Worm (Caenorhabditis elegans) whole organism, L4 larva: ENCODE results near the gene mpst-4.
A peak's percentile ranks its signal among the peaks of the same experiment; 100 is the strongest.

Experiments used
- F44E2.7 ChIP-seq: fragments of 200-800 bp; sonication (Bioruptor generic); IDR thresholded peaks from 2 replicates; pipeline ENCODE4 v2.1.2; 2022; ENCODE audit warnings: missing genetic modification characterization, missing compliant biosample characterization
- T20F7.1 ChIP-seq: fragments of 200-800 bp; sonication (Bioruptor generic); optimal IDR thresholded peaks from 2 replicates; lab custom pipeline; 2018; ENCODE audit warnings: mild to moderate bottlenecking, missing genetic modification characterization, missing compliant biosample characterization
- Y105C5A.15 ChIP-seq: fragments of 200-800 bp; sonication (Bioruptor generic); IDR thresholded peaks from 2 replicates; pipeline ENCODE4 v1.3.6; 2022; ENCODE audit warnings: missing genetic modification characterization, missing compliant biosample characterization
- aha-1 ChIP-seq: fragments of 150-350 bp; peaks from one replicate; lab custom pipeline; 2014; ENCODE audit warnings: missing biosample characterization, missing genetic modification characterization
- arid-1 ChIP-seq: fragments of 200-800 bp; sonication (Bioruptor generic); conservative IDR thresholded peaks from 2 replicates; pipeline ENCODE4 v1.3.6; 2022; ENCODE audit warnings: missing genetic modification reagents, missing genetic modification characterization, missing compliant biosample characterization
- ces-1 ChIP-seq: fragments of 150-350 bp; sonication (generic microtip); optimal IDR thresholded peaks from 4 replicates; lab custom pipeline; 2014; ENCODE audit warnings: missing biosample characterization, missing genetic modification reagents, missing genetic modification characterization
- cey-2 ChIP-seq: sonication (generic microtip); optimal IDR thresholded peaks from 3 replicates; lab custom pipeline; 2017; ENCODE audit warnings: missing genetic modification characterization, mild to moderate bottlenecking, missing compliant biosample characterization, antibody characterized with exemption, borderline replicate concordance; ENCODE audit not compliant: insufficient read depth
- daf-16 ChIP-seq, 3 experiments: sonication (generic microtip); optimal IDR thresholded peaks; 2 replicates each; lab custom pipeline; 2016 to 2017; ENCODE audit warnings: missing genetic modification characterization in 3 of 3, missing genetic modification reagents in 3 of 3, mild to moderate bottlenecking in 2 of 3, missing compliant biosample characterization in 2 of 3, missing biosample characterization in 1 of 3, moderate library complexity in 1 of 3
- daf-19 ChIP-seq: fragments of 200-800 bp; sonication (Bioruptor generic); conservative IDR thresholded peaks from 2 replicates; pipeline ENCODE4 v1.3.6; 2022; ENCODE audit warnings: missing genetic modification characterization, missing compliant biosample characterization
- dmd-6 ChIP-seq: fragments of 200-800 bp; sonication (Bioruptor generic); IDR thresholded peaks from 2 replicates; pipeline ENCODE4 v1.3.6; 2022; ENCODE audit warnings: missing genetic modification reagents, missing genetic modification characterization, missing compliant biosample characterization
- dpl-1 ChIP-seq: fragments of 150-350 bp; optimal IDR thresholded peaks from 2 replicates; lab custom pipeline; 2014; ENCODE audit warnings: missing biosample characterization, missing genetic modification reagents, missing genetic modification characterization
- dve-1 ChIP-seq: sonication (generic microtip); optimal IDR thresholded peaks from 2 replicates; lab custom pipeline; 2017; ENCODE audit warnings: antibody characterized with exemption, mild to moderate bottlenecking, missing genetic modification characterization, missing compliant biosample characterization; ENCODE audit not compliant: insufficient read depth
- hlh-11 ChIP-seq: fragments of 200-800 bp; sonication (Bioruptor generic); optimal IDR thresholded peaks from 2 replicates; lab custom pipeline; 2018; ENCODE audit warnings: mild to moderate bottlenecking, missing genetic modification characterization, missing compliant biosample characterization
- hlh-30 ChIP-seq: sonication (generic microtip); optimal IDR thresholded peaks from 2 replicates; lab custom pipeline; 2017; ENCODE audit warnings: antibody characterized with exemption, mild to moderate bottlenecking, missing genetic modification characterization, missing compliant biosample characterization; ENCODE audit not compliant: insufficient read depth
- hmg-1.1 ChIP-seq: fragments of 200-800 bp; sonication (Bioruptor generic); IDR thresholded peaks from 2 replicates; pipeline ENCODE4 v1.3.6; 2022; ENCODE audit warnings: missing genetic modification reagents, missing genetic modification characterization, missing compliant biosample characterization
- jun-1 ChIP-seq: fragments of 150-350 bp; optimal IDR thresholded peaks from 2 replicates; lab custom pipeline; 2014; ENCODE audit warnings: missing biosample characterization, missing genetic modification reagents, missing genetic modification characterization
- lin-13 ChIP-seq: fragments of 150-350 bp; optimal IDR thresholded peaks from 2 replicates; lab custom pipeline; 2014; ENCODE audit warnings: missing biosample characterization, missing genetic modification reagents, missing genetic modification characterization
- lsy-2 ChIP-seq, 2 experiments: fragments of 150-350 bp in 1 of 2; sonication (generic microtip) in 1 of 2; optimal IDR thresholded peaks; 2 replicates each; lab custom pipeline; 2014 to 2017; ENCODE audit warnings: missing biosample characterization in 2 of 2, missing genetic modification characterization in 2 of 2
- madf-9 ChIP-seq: fragments of 200-800 bp; sonication (Bioruptor generic); conservative IDR thresholded peaks from 2 replicates; pipeline ENCODE4 v1.3.6; 2022; ENCODE audit warnings: missing genetic modification reagents, missing genetic modification characterization, missing compliant biosample characterization
- mdl-1 ChIP-seq, 2 experiments: fragments of 150-350 bp in 1 of 2; sonication (generic microtip) in 1 of 2; optimal IDR thresholded peaks; 2 replicates each; lab custom pipeline; 2014 to 2017; ENCODE audit warnings: missing biosample characterization in 2 of 2, missing genetic modification characterization in 2 of 2
- mdt-29 ChIP-seq: fragments of 200-800 bp; sonication (Bioruptor generic); IDR thresholded peaks from 2 replicates; pipeline ENCODE4 v1.3.6; 2022; ENCODE audit warnings: missing genetic modification reagents, missing genetic modification characterization, missing compliant biosample characterization
- mep-1 ChIP-seq: fragments of 150-350 bp; sonication (generic microtip); optimal IDR thresholded peaks from 3 replicates; lab custom pipeline; 2014; ENCODE audit warnings: missing biosample characterization, missing genetic modification characterization
- mes-2 ChIP-seq: sonication (generic microtip); optimal IDR thresholded peaks from 2 replicates; lab custom pipeline; 2016; ENCODE audit warnings: missing genotype, mild to moderate bottlenecking, missing genetic modification characterization, missing compliant biosample characterization; ENCODE audit not compliant: poor library complexity, severe bottlenecking
- mxl-2 ChIP-seq: fragments of 200-800 bp; sonication (Bioruptor generic); conservative IDR thresholded peaks from 2 replicates; pipeline ENCODE4 v1.3.6; 2022; ENCODE audit warnings: missing genetic modification reagents, missing genetic modification characterization, missing compliant biosample characterization
- nhr-10 ChIP-seq: fragments of 150-350 bp; optimal IDR thresholded peaks from 2 replicates; lab custom pipeline; 2014; ENCODE audit warnings: missing biosample characterization, missing genetic modification characterization
- nhr-11 ChIP-seq: fragments of 150-350 bp; optimal IDR thresholded peaks from 2 replicates; lab custom pipeline; 2014; ENCODE audit warnings: missing biosample characterization, missing genetic modification characterization
- nhr-28 ChIP-seq: fragments of 150-350 bp; optimal IDR thresholded peaks from 2 replicates; lab custom pipeline; 2014; ENCODE audit warnings: missing biosample characterization, missing genetic modification characterization
- rbr-2 ChIP-seq: sonication (generic microtip); optimal IDR thresholded peaks from 2 replicates; lab custom pipeline; 2016; ENCODE audit warnings: missing genotype, missing genetic modification characterization, missing compliant biosample characterization
- set-16 ChIP-seq: fragments of 200-800 bp; sonication (Bioruptor generic); IDR thresholded peaks from 2 replicates; pipeline ENCODE4 v1.3.6; 2022; ENCODE audit warnings: missing genetic modification reagents, missing genetic modification characterization, missing compliant biosample characterization
- snpc-4 ChIP-seq: fragments of 150-350 bp; optimal IDR thresholded peaks from 2 replicates; lab custom pipeline; 2014; ENCODE audit warnings: missing biosample characterization, missing genetic modification characterization
- tag-97 ChIP-seq: fragments of 200-800 bp; sonication (Bioruptor generic); IDR thresholded peaks from 2 replicates; pipeline ENCODE4 v1.3.6; 2022; ENCODE audit warnings: missing genetic modification characterization, missing compliant biosample characterization
- unc-62 ChIP-seq, 3 experiments: fragments of 150-350 bp in 1 of 3; sonication (generic microtip); optimal IDR thresholded peaks in 2 of 3; peaks in 1 of 3; 1 replicate in 1 of 3; 2 replicates in 2 of 3; lab custom pipeline; 2014 to 2017; ENCODE audit warnings: missing biosample characterization in 3 of 3, missing genetic modification characterization in 3 of 3, missing genetic modification reagents in 3 of 3, missing genotype in 1 of 3
- zfp-2 ChIP-seq: sonication (generic microtip); optimal IDR thresholded peaks from 2 replicates; lab custom pipeline; 2016; ENCODE audit warnings: mild to moderate bottlenecking, missing genetic modification characterization, missing compliant biosample characterization
- zip-11 ChIP-seq: fragments of 200-800 bp; sonication (Bioruptor generic); IDR thresholded peaks from 2 replicates; pipeline ENCODE4 v1.3.6; 2022; ENCODE audit warnings: missing genetic modification characterization, missing compliant biosample characterization
- ztf-7 ChIP-seq: fragments of 150-350 bp; optimal IDR thresholded peaks from 2 replicates; lab custom pipeline; 2014; ENCODE audit warnings: missing biosample characterization, missing genetic modification characterization

mpst-4 gene

DNA sequence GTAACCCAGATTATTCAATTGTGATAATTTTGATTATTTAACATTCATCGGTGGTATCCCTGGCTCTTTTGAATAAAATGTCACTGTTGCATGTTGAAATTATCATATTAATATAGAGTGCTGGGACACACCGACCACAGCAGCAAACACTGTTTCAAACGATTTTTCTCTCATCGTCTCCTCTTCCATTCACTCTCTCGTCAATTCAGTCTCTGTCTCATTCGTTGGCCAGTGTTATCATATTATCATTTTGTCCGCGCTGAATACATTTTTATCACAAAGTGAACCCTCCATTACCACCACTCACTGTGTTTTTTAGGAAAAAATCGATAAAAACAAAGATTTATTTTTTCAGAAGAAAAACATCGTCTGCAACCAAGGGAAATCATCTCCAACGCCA lies 6.2 kb downstream of the mpst-4 start (continued):
- peak; percentile 48 for TF ChIP-seq dve-1

DNA sequence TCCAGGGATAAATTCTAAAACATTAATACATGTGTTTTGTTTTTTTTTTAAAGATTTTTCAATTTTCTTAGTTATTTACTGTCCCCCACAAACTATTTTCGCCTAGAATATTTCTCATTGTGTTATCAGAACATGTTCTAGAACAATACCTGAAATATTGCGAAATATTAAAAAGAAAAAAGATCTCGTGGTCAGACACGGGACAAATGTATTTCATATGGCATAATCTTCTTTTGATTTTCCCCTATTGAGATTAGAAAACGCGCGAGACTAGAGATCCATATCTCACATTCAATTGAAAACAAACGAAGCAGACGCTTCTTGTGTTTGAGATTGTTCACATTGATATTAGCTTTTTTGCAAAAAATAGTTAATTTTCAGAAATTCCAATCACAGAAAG lies 7.1 kb downstream of the mpst-4 start:
- TF ChIP-seq zip-11 (GFP tag; lab: Robert Waterston, UW) (no peak), arid-1 (GFP tag; lab: Robert Waterston, UW) (no peak), snpc-4 (tag; lab: Kevin White, UChicago) (no peak), dmd-6 (peak; percentile 24; the same call in 1 of the 2 replicates), mxl-2 (GFP tag; lab: Robert Waterston, UW) (no peak), daf-19 (GFP tag; lab: Robert Waterston, UW) (no peak), mdl-1 (tag; optimal IDR thresholded peaks at IDR 0.05; lab: Kevin White, UChicago) (peak in 1 of 2 experiments; percentile 36), dve-1 (peak; percentile 48), F44E2.7 (no peak), zfp-2 (tag; lab: Kevin White, UChicago) (no peak), aha-1 (tag; lab: Kevin White, UChicago) (peak; percentile 13), hmg-1.1 (GFP tag; lab: Robert Waterston, UW) (no peak), lsy-2 (tag; optimal IDR thresholded peaks at IDR 0.05; lab: Kevin White, UChicago) (peak in 1 of 2 experiments; percentile 59), mdt-29 (GFP tag; lab: Robert Waterston, UW) (0 out of 2 replicates have a peak, but pooled peaks have one; percentile 58), nhr-11 (peak; percentile 17), jun-1 (tag; lab: Kevin White, UChicago) (no peak), Y105C5A.15 (GFP tag; lab: Robert Waterston, UW) (no peak), madf-9 (no peak), T20F7.1 (peak; percentile 32), mep-1 (peak; percentile 11), nhr-28 (peak; percentile 14), lin-13 (GFP tag; lab: Kevin White, UChicago) (peak; percentile 19), hlh-11 (tag; lab: Kevin White, UChicago) (peak; percentile 50), hlh-30 (tag; lab: Kevin White, UChicago) (peak; percentile 89), set-16 (GFP tag; lab: Robert Waterston, UW) (no peak), daf-16 (GFP tag; optimal IDR thresholded peaks at IDR 0.05; lab: Kevin White, UChicago) (no peak), daf-16 (tag; optimal IDR thresholded peaks at IDR 0.05; lab: Kevin White, UChicago) (peak; percentile 2), mes-2 (tag; lab: Kevin White, UChicago) (no peak)

DNA sequence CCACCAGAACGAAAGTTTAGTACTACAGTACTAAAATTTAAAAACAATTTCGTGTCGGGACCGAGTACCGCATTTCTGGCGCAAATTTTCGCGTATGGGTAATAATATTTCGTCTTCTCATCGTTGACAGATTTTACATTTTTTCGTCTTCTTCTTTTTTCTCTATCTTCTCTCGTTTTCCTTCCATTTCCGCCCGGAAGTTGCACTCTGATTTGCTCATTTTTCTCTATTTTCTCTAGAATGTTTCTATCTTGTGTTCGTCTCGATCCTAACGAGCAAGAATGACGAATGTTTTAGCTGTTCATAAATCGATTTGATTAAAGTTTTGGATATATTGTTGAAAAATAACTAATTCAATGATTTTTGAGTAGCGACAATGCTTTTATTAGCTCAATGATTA lies 7.8 kb downstream of the mpst-4 start:
- TF ChIP-seq aha-1 (tag; lab: Kevin White, UChicago) (peak; percentile 90), cey-2 (tag; lab: Kevin White, UChicago) (no peak), ces-1 (GFP tag; lab: Kevin White, UChicago) (peak; percentile 48), tag-97 (GFP tag; lab: Robert Waterston, UW) (0 out of 2 replicates have a peak, but pooled peaks have one; percentile 75), dpl-1 (GFP tag; lab: Kevin White, UChicago) (peak; percentile 13), nhr-10 (tag; lab: Kevin White, UChicago) (no peak), rbr-2 (no peak), dmd-6 (0 out of 2 replicates have a peak, but pooled peaks have one; percentile 9)

DNA sequence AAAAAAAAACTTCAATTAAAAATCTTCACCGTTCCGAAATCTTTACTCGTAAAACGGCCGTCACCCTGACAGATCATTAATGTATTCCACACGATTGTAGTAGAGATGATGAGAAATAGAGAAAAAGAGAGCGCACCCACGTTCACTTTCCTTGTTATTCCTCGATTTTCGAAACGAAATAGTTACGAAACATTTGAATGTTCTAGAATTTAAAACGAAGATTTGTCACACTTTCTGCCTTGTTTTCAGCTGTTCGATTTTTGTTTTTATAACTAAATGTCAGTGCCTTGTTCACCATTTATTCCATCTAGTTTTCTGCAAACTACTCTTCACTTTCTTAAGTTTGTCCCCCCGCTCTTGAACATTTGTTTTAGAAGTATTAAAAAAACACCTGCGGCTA lies 8.5 kb downstream of the mpst-4 start:
- TF ChIP-seq ztf-7 (tag; lab: Kevin White, UChicago) (no peak), daf-16 (GFP tag; optimal IDR thresholded peaks at IDR 0.05; lab: Kevin White, UChicago) (no peak), daf-16 (tag; optimal IDR thresholded peaks at IDR 0.05; lab: Kevin White, UChicago) (peak; percentile 11), nhr-28 (peak; percentile 18), unc-62 (GFP tag; optimal IDR thresholded peaks at IDR 0.05 in 1 of 2; lab: Kevin White, UChicago) (peak in 1 of 2 experiments; percentile 60), unc-62 (tag; optimal IDR thresholded peaks at IDR 0.05; lab: Kevin White, UChicago) (no peak)
